Fruit fly (Drosophila melanogaster): ENCODE results near the gene CG42367.

The CG42367 gene

DNA sequence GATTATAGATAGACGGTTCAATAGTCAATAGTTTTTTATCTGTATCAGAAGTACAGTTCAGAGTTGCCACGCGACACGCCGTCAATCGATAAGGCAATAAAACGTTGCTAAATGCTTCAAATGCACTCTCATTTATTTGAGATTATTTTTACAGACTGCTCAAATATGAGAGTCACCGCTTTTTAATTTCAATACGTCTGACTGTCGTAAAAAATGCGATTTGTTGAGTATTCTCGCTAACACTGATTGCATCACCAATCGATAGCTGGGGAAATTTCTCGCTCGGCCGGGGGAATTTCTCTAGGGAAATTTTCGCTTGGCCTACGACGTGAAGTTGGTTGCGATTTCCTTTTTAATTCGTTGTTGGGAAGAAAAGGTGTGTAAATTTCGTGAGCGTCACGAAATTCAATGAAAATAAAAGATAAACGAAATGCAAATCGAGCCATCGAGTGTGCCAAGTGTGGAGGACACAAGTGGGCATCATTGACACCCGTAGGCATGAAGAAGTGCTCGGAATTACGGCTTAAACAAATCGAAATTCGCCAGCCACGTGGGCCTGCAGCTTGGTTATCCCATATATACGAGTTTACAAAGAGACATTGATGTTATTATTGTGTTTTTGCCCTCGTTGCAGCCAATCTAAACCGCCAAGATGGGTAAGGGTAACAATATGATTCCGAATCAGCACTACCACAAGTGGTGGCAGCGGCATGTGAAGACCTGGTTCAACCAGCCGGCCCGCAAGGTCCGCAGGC lies 36.8 kb downstream of the CG42367 start, which contains the start of the genes Dref and RpL13 (continued):
- TF ChIP-seq nerfin-1 (tag; optimal IDR thresholded peaks at IDR 0.05) (peak; percentile 84), CG11723 (GFP tag; optimal IDR thresholded peaks at IDR 0.05) (peak; percentile 91), Med (GFP tag) (peak; percentile 99), MESR4 (GFP tag; optimal IDR thresholded peaks at IDR 0.05) (peak; percentile 98), sisA (GFP tag; IDR thresholded peaks at IDR 0.05) (0 out of 2 replicates have a peak, but pooled peaks have one; percentile 19), CG2202 (tag; optimal IDR thresholded peaks at IDR 0.05) (peak; percentile 79), Tbp (GFP tag; optimal IDR thresholded peaks at IDR 0.05) (no peak), NK7.1 (GFP tag; optimal IDR thresholded peaks at IDR 0.05) (peak; percentile 92), Fer1 (GFP tag; optimal IDR thresholded peaks at IDR 0.05) (peak; percentile 95), CG33557 (GFP tag; optimal IDR thresholded peaks at IDR 0.05) (peak; percentile 89), Lim3 (GFP tag; IDR thresholded peaks at IDR 0.05) (no peak), shn (GFP tag; optimal IDR thresholded peaks at IDR 0.05) (peak; percentile 82), CG7357 (GFP tag; IDR thresholded peaks at IDR 0.05) (0 out of 3 replicates have a peak, but pooled peaks have one; percentile 41), nom (GFP tag; optimal IDR thresholded peaks at IDR 0.05) (peak; percentile 92), CG1529 (GFP tag; optimal IDR thresholded peaks at IDR 0.05) (peak; percentile 79), GATAe (GFP tag; conservative IDR thresholded peaks at IDR 0.05) (peak; percentile 28; the same call in 1 of the 2 replicates), ftz-f1 (GFP tag; optimal IDR thresholded peaks at IDR 0.05) (peak; percentile 54), chn (GFP tag; optimal IDR thresholded peaks at IDR 0.05) (peak; percentile 64), Oli (tag; optimal IDR thresholded peaks at IDR 0.05) (peak; percentile 61), Antp (GFP tag; optimal IDR thresholded peaks at IDR 0.05) (peak; percentile 85), al (GFP tag; IDR thresholded peaks at IDR 0.05) (peak; percentile 68), dysf (GFP tag; IDR thresholded peaks at IDR 0.05) (peak; percentile 73; the same call in 2 of the 3 replicates), CG4328 (GFP tag; optimal IDR thresholded peaks at IDR 0.05) (peak; percentile 95), psq (GFP tag; optimal IDR thresholded peaks at IDR 0.05) (peak; percentile 44), hth (optimal IDR thresholded peaks at IDR 0.05) (no peak), CG9609 (GFP tag; optimal IDR thresholded peaks at IDR 0.05) (peak; percentile 72), btn (GFP tag; optimal IDR thresholded peaks at IDR 0.05) (peak; percentile 73), Lpt (GFP tag; optimal IDR thresholded peaks at IDR 0.05) (no peak), crol (GFP tag; IDR thresholded peaks at IDR 0.05) (peak; percentile 43), Lhr (GFP tag; optimal IDR thresholded peaks at IDR 0.05) (peak; percentile 80), CG10321 (GFP tag; IDR thresholded peaks at IDR 0.05) (peak; percentile 63), CG18764 (GFP tag; optimal IDR thresholded peaks at IDR 0.05) (peak; percentile 68), eyg (GFP tag; optimal IDR thresholded peaks at IDR 0.05) (peak; percentile 89), chinmo (GFP tag; IDR thresholded peaks at IDR 0.05; ENCODE audit: partially characterized antibody) (0 out of 4 replicates have a peak, but pooled peaks have one; percentile 22), lilli (GFP tag; optimal IDR thresholded peaks at IDR 0.05) (peak; percentile 87), CG31388 (GFP tag; optimal IDR thresholded peaks at IDR 0.05) (peak; percentile 3), zen2 (GFP tag; IDR thresholded peaks at IDR 0.05; ENCODE audit: partially characterized antibody) (no peak; the same call in 2 of the 3 replicates), CG10431 (GFP tag; optimal IDR thresholded peaks at IDR 0.05) (peak; percentile 94), CG3838 (GFP tag; optimal IDR thresholded peaks at IDR 0.05) (peak; percentile 71), sob (GFP tag; IDR thresholded peaks at IDR 0.05) (peak; percentile 83), C15 (GFP tag; IDR thresholded peaks at IDR 0.05) (no peak), crp (GFP tag; optimal IDR thresholded peaks at IDR 0.05) (peak in 1 of 2 experiments; percentile 51), Gug (GFP tag; IDR thresholded peaks at IDR 0.05) (peak; percentile 13; the same call in 1 of the 4 replicates), Six4 (GFP tag; optimal IDR thresholded peaks at IDR 0.05) (peak; percentile 62), tin (GFP tag; optimal IDR thresholded peaks at IDR 0.05) (peak; percentile 69), h (optimal IDR thresholded peaks at IDR 0.05) (no peak), ab (GFP tag; optimal IDR thresholded peaks at IDR 0.05) (peak; percentile 17), zfh1 (GFP tag; IDR thresholded peaks at IDR 0.05) (peak; percentile 86), CG17568 (GFP tag; optimal IDR thresholded peaks at IDR 0.05) (no peak), PHDP (tag; optimal IDR thresholded peaks at IDR 0.05) (peak; percentile 90)

Data from whole organism, embryonic.